Worm (Caenorhabditis elegans) whole organism, mixed stage, embryonic: ENCODE measurements around the gene hgap-2.

Source experiments
- ceh-83 ChIP-seq: fragments of 200-800 bp; sonication (Bioruptor generic); optimal IDR thresholded peaks from 2 replicates; lab custom pipeline; 2018; ENCODE audit warnings: mild to moderate bottlenecking, missing genetic modification characterization, missing compliant biosample characterization
- nhr-237 ChIP-seq: fragments of 150-350 bp; optimal IDR thresholded peaks from 2 replicates; lab custom pipeline; 2014; ENCODE audit warnings: missing biosample characterization, missing genetic modification characterization

DNA sequence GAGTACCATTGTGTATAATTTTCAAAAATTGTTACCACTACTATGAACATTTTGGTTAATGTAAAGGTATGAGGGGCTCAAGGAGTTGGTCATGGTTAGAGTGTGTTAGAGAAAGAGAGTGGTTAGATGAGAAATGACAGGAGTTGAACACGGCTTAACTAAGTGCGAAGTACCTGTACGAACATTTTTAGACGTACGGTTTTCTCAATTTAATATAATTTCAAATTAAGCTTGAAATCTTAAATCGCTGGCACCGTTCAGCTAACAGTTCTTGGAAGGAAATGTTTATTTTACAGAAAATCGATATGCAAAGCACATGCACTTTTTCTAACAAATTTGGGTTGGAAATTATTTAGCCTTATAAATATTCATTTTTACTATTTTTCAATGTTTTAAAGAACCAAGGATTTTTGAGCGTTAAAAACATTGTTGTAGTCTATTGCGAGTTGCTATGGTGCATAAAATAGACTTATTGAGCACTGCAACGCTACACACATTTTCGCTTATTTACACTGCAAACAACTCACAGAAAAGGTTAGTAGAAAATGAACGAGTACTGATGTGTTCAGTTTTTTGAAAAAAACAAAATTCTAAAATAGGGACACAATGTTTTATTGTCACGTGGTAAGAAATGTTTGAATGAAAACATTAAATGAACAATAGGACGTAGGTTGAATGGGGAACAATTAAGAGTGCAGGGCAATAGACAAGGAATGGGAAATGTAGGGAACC lies 17.1 kb upstream of the hgap-2 start, which contains the start of gene sphk-1:
- TF ChIP-seq ceh-83 (GFP tag; lab: Kevin White, UChicago), result no peak
- no peak for TF ChIP-seq nhr-237 (tag; lab: Kevin White, UChicago)
